Worm (Caenorhabditis elegans) whole organism, dauer: Measurements from ENCODE around the gene C35A5.8.

Experiments used
- unc-62 ChIP-seq: sonication (generic microtip); optimal IDR thresholded peaks from 2 replicates; lab custom pipeline; 2017; ENCODE audit warnings: missing biosample characterization, missing genetic modification reagents, missing genetic modification characterization

The C35A5.8 gene

ce11 chrV:10491443-10491842 lies 34.3 kb downstream of the C35A5.8 start, which contains the start of gene aqp-5:
Gene aqp-5 (plus strand): TSS chrV:10491743.
- TF ChIP-seq unc-62 (GFP tag; lab: Kevin White, UChicago) = no peak

ce11 chrV:10489998-10490397 lies 35.7 kb downstream of the C35A5.8 start, which contains the start of gene ncx-5:
Gene ncx-5 (minus strand): TSS chrV:10490098.
- no peak for TF ChIP-seq unc-62 (GFP tag; lab: Kevin White, UChicago)

- TF ChIP-seq unc-62 (GFP tag; lab: Kevin White, UChicago) = no peak
Observed at ce11 chrV:10485389-10485788, 40.3 kb downstream of the C35A5.8 start.

- TF ChIP-seq unc-62 (GFP tag; lab: Kevin White, UChicago) = no peak
Observed at ce11 chrV:10484640-10485039, 41.1 kb downstream of the C35A5.8 start, which contains the start of gene Y32F6B.1. Gene Y32F6B.1 (minus strand): TSS chrV:10484740.

ce11 chrV:10483995-10484394 lies 41.7 kb downstream of the C35A5.8 start:
- TF ChIP-seq unc-62 (GFP tag; lab: Kevin White, UChicago) = no peak

- no peak for TF ChIP-seq unc-62 (GFP tag; lab: Kevin White, UChicago)
Observed at ce11 chrV:10478097-10478828, 47.4 kb downstream of the C35A5.8 start, which contains the start of the genes crp-1 and Y32F6B.9. Gene crp-1 (plus strand): TSS chrV:10478564. Gene Y32F6B.9 (plus strand): TSS chrV:10478699.

ce11 chrV:10476864-10477443 lies 48.8 kb downstream of the C35A5.8 start:
- TF ChIP-seq unc-62 (GFP tag; lab: Kevin White, UChicago) = no peak

ce11 chrV:10475421-10475820 lies 50.3 kb downstream of the C35A5.8 start:
- no peak for TF ChIP-seq unc-62 (GFP tag; lab: Kevin White, UChicago)

ce11 chrV:10474040-10474439 lies 51.7 kb downstream of the C35A5.8 start:
- no peak for TF ChIP-seq unc-62 (GFP tag; lab: Kevin White, UChicago)

- TF ChIP-seq unc-62 (GFP tag; lab: Kevin White, UChicago) = no peak
Observed at ce11 chrV:10472901-10473774, 52.6 kb downstream of the C35A5.8 start.
